Worm (Caenorhabditis elegans) whole organism, L2 larva: ENCODE data around the gene C01G6.9.

ENCODE experiments used
- dmd-4 ChIP-seq: sonication (generic microtip); optimal IDR thresholded peaks from 2 replicates; lab custom pipeline; 2017; ENCODE audit warnings: missing biosample characterization, missing genetic modification characterization
- egl-27 ChIP-seq: sonication (generic microtip); optimal IDR thresholded peaks from 3 replicates; lab custom pipeline; 2017; ENCODE audit warnings: missing biosample characterization, missing genetic modification reagents, missing genetic modification characterization
- lsy-2 ChIP-seq, 2 experiments: fragments of 150-350 bp in 1 of 2; sonication (generic microtip) in 1 of 2; optimal IDR thresholded peaks; 2 replicates each; lab custom pipeline; 2014 to 2017; ENCODE audit warnings: missing biosample characterization in 2 of 2, missing genetic modification characterization in 2 of 2
- skn-1 ChIP-seq: sonication (generic microtip); optimal IDR thresholded peaks from 2 replicates; lab custom pipeline; 2017; ENCODE audit warnings: missing biosample characterization, missing genetic modification characterization
- unc-39 ChIP-seq: fragments of 150-350 bp; optimal IDR thresholded peaks from 2 replicates; lab custom pipeline; 2014; ENCODE audit warnings: missing biosample characterization, missing genetic modification characterization

DNA sequence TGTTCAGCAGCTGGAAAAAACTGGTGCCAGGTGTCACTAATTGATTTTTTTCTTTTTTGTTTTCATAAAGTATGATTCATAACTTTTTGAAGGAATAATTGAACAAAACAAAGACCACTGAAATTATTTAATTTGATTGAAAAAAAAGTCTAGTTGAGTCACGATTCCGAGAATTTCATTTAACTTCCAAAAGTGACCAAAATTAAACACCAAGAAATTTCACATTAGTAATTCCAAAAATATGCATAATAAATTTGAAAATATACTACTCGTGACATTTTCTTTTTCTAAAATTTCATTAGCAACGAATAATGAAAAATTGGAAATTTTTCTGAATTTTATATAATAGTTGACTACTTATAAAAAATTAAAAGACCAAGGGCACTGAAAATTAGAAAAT, 13.6 kb downstream of the C01G6.9 start:
- TF ChIP-seq egl-27 (tag; lab: Kevin White, UChicago) (no peak), skn-1 (tag; lab: Kevin White, UChicago) (no peak), lsy-2 (tag; optimal IDR thresholded peaks at IDR 0.05; lab: Kevin White, UChicago) (no peak), unc-39 (tag; lab: Kevin White, UChicago) (no peak), dmd-4 (no peak)
